Worm (Caenorhabditis elegans): Measurements from ENCODE around the gene C50F4.10.

ce11 chrV:9556668-9557067 is 25.3 kb upstream of the C50F4.10 start:
- no peak for TF ChIP-seq Y53F4B.3 (GFP tag; IDR thresholded peaks at IDR 0.05)
- TF ChIP-seq nfya-1 (tag; optimal IDR thresholded peaks at IDR 0.05; ENCODE audit: borderline replicate concordance, insufficient read depth): no peak
- TF ChIP-seq tlf-1 (GFP tag; optimal IDR thresholded peaks at IDR 0.05): no peak
- no peak for TF ChIP-seq him-1 (tag; optimal IDR thresholded peaks at IDR 0.05)
- TF ChIP-seq sptf-2 (GFP tag; optimal IDR thresholded peaks at IDR 0.05): no peak

Measured in whole organism, young adult.